Worm (Caenorhabditis elegans) whole organism, early embryonic: Measurements from ENCODE around the gene R13D11.1.
"Not testable (repeated sequence)": the region's sequence is repeated elsewhere in the genome, so short reads cannot be mapped to it uniquely, and the experiment has no call there.

Source experiments
- B0310.2 ChIP-seq: sonication (generic microtip); optimal IDR thresholded peaks from 2 replicates; lab custom pipeline; 2016; ENCODE audit warnings: mild to moderate bottlenecking, missing genetic modification characterization, missing compliant biosample characterization
- F13C5.2 ChIP-seq: sonication (generic microtip); optimal IDR thresholded peaks from 2 replicates; lab custom pipeline; 2017; ENCODE audit warnings: mild to moderate bottlenecking, missing genetic modification characterization, inconsistent platforms, missing compliant biosample characterization
- aly-1 ChIP-seq: sonication (generic microtip); optimal IDR thresholded peaks from 2 replicates; lab custom pipeline; 2016; ENCODE audit warnings: missing genetic modification characterization, missing compliant biosample characterization
- ama-1 ChIP-seq: fragments of 150-350 bp; optimal IDR thresholded peaks from 2 replicates; lab custom pipeline; 2014
- ceh-13 ChIP-seq: fragments of 200-800 bp; sonication (Bioruptor generic); optimal IDR thresholded peaks from 2 replicates; lab custom pipeline; 2018; ENCODE audit warnings: mild to moderate bottlenecking, missing genetic modification characterization, missing compliant biosample characterization
- ceh-36 ChIP-seq: sonication (generic microtip); optimal IDR thresholded peaks from 2 replicates; lab custom pipeline; 2016; ENCODE audit warnings: missing genetic modification characterization, inconsistent platforms, missing compliant biosample characterization
- ets-7 ChIP-seq: sonication (generic microtip); optimal IDR thresholded peaks from 2 replicates; lab custom pipeline; 2016; ENCODE audit warnings: missing genotype, missing genetic modification characterization, missing compliant biosample characterization
- flt-1 ChIP-seq: fragments of 200-800 bp; sonication (Bioruptor generic); IDR thresholded peaks from 2 replicates; pipeline ENCODE4 v1.3.6; 2022; ENCODE audit warnings: missing genetic modification characterization, missing compliant biosample characterization
- hmbx-1 ChIP-seq: sonication (generic microtip); optimal IDR thresholded peaks from 2 replicates; lab custom pipeline; 2016; ENCODE audit warnings: mild to moderate bottlenecking, missing genetic modification characterization, missing compliant biosample characterization
- hmg-4 ChIP-seq: fragments of 200-800 bp; sonication (Bioruptor generic); optimal IDR thresholded peaks from 2 replicates; lab custom pipeline; 2018; ENCODE audit warnings: mild to moderate bottlenecking, missing genetic modification characterization, missing compliant biosample characterization
- hnd-1 ChIP-seq: sonication (generic microtip); optimal IDR thresholded peaks from 2 replicates; lab custom pipeline; 2016; ENCODE audit warnings: missing genetic modification characterization, missing compliant biosample characterization
- pes-1 ChIP-seq: fragments of 200-800 bp; sonication (Bioruptor generic); IDR thresholded peaks from 2 replicates; pipeline ENCODE4 v1.3.6; 2022; ENCODE audit warnings: missing genetic modification reagents, missing genetic modification characterization, missing compliant biosample characterization
- scrt-1 ChIP-seq: fragments of 200-800 bp; sonication (Bioruptor generic); IDR thresholded peaks from 2 replicates; pipeline ENCODE4 v1.3.6; 2022; ENCODE audit warnings: missing genetic modification characterization, missing compliant biosample characterization
- sea-1 ChIP-seq: fragments of 200-800 bp; sonication (Bioruptor generic); conservative IDR thresholded peaks from 2 replicates; pipeline ENCODE4 v1.3.6; 2022; ENCODE audit warnings: missing genetic modification characterization, missing compliant biosample characterization
- tbx-11 ChIP-seq: fragments of 200-800 bp; sonication (Bioruptor generic); IDR thresholded peaks from 2 replicates; pipeline ENCODE4 v1.3.6; 2022; ENCODE audit warnings: missing genetic modification characterization, missing compliant biosample characterization
- tbx-37 ChIP-seq: fragments of 200-800 bp; sonication (Bioruptor generic); conservative IDR thresholded peaks from 2 replicates; pipeline ENCODE4 v1.3.6; 2022; ENCODE audit warnings: missing genetic modification reagents, missing genetic modification characterization, missing compliant biosample characterization
- tra-4 ChIP-seq: sonication (generic microtip); optimal IDR thresholded peaks from 2 replicates; lab custom pipeline; 2017; ENCODE audit warnings: missing genetic modification characterization, missing compliant biosample characterization

The R13D11.1 gene

ce11 chrV:833368-833767 lies 16.1 kb downstream of the R13D11.1 start, which contains the start of gene F41H8.1:
Gene F41H8.1 (plus strand): TSS chrV:833668.
- no peak for TF ChIP-seq flt-1 (GFP tag; lab: Robert Waterston, UW)
- no peak for TF ChIP-seq hnd-1 (tag; lab: Kevin White, UChicago)
- TF ChIP-seq F13C5.2 (tag; lab: Kevin White, UChicago): no peak
- TF ChIP-seq tra-4 (tag; lab: Kevin White, UChicago): no peak
- TF ChIP-seq ceh-36: no peak
- no peak for TF ChIP-seq sea-1 (GFP tag; lab: Robert Waterston, UW)
- TF ChIP-seq B0310.2 (tag; lab: Kevin White, UChicago): no peak
- TF ChIP-seq tbx-37 (GFP tag; lab: Robert Waterston, UW): no peak
- TF ChIP-seq aly-1 (tag; lab: Kevin White, UChicago): no peak
- no peak for TF ChIP-seq ets-7 (tag; lab: Kevin White, UChicago)
- no peak for TF ChIP-seq pes-1 (GFP tag; lab: Robert Waterston, UW)
- TF ChIP-seq ama-1 (lab: Kevin White, UChicago): no peak
- no peak for TF ChIP-seq tbx-11 (GFP tag; lab: Robert Waterston, UW)

DNA sequence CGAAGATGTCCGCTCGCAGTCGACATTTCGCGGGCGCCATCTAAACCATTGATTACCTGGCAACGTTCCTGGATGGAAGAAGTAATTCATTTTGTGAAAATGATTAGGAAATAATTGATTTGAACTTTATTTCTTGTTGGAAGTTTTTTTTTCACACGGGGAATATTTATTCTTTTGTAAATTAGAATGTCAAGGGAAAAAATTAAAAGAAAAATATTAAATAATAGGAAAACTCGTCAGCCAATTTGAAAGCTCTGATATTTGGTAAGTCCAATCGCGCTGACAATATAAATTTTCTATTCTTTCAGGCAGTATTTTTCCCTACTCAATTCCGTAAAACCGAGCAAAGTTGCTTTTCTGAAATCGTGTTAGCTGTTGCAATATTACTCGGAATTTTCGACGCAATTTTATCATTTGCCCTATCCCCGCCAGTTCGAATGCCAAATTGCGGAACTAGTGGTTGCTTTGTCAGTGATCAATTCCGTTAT lies 21.7 kb downstream of the R13D11.1 start, which contains the start of the genes K09C6.7 and K09C6.10:
Gene K09C6.7, minus strand, starts transcription at position 101 of the 488 bp plus-strand sequence.
Gene K09C6.10, plus strand, starts transcription at position 438 of the 488 bp plus-strand sequence.
- TF ChIP-seq F13C5.2 (tag; lab: Kevin White, UChicago); tbx-11 (GFP tag; lab: Robert Waterston, UW); ceh-36: not testable (repeated sequence)

DNA sequence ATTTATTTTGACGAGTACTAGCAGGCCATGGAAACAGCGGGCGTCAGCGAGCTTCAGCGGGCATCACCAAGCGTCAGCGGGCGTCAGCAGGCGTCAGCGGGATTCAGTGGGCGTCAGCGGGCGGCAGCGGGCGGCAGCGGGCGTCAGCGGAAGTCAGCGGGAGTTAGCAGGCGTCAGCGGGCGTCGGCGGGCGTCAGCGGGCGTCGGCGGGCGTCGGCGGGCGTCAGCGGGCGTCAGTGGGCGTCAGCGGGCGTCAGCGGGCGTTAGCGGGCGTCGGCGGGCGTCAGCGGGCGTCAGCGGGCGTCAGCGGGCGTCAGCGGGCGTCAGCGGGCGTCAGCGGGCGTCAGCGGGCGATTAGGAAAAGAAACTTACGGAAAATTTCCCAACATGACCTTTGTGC lies 25.3 kb downstream of the R13D11.1 start:
- TF ChIP-seq tbx-37 (GFP tag; lab: Robert Waterston, UW): no peak
- TF ChIP-seq hmg-4: no peak
- no peak for TF ChIP-seq ama-1 (lab: Kevin White, UChicago)
- no peak for TF ChIP-seq aly-1 (tag; lab: Kevin White, UChicago)
- TF ChIP-seq scrt-1 (GFP tag; lab: Robert Waterston, UW): no peak
- TF ChIP-seq tbx-11 (GFP tag; lab: Robert Waterston, UW): no peak
- peak; percentile 47; the same call in 1 of the 2 replicates for TF ChIP-seq pes-1 (GFP tag; lab: Robert Waterston, UW)

- TF ChIP-seq ceh-36; sea-1 (GFP tag; lab: Robert Waterston, UW); B0310.2 (tag; lab: Kevin White, UChicago): not testable (repeated sequence)
Measured at ce11 chrV:843118-843517, 25.8 kb downstream of the R13D11.1 start, which contains the start of gene K09C6.8. Gene K09C6.8 (minus strand): TSS chrV:843218.

DNA sequence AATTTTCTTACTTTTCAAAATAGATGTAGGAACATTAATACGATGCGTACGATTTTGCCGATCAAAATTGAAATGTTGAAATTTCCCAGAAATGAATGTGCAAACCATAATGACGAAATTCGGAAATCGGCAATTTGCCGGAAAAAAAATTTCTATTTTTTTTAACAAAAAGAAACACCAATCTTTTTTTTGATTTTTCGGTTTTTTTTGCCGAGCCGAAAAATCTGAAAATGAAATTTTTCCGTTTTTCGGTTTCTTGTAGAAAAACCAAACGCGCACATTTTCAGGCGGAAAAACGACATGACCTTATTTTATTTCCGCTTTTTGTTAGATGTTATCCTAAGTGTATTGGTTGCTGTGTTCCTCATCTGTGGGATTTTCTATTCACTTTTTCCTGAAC lies 30.2 kb downstream of the R13D11.1 start, which contains the start of gene srbc-13:
Gene srbc-13, plus strand, starts transcription at position 301 of the 400 bp plus-strand sequence.
- TF ChIP-seq hnd-1 (tag; lab: Kevin White, UChicago) (no peak), ama-1 (lab: Kevin White, UChicago) (no peak), F13C5.2 (tag; lab: Kevin White, UChicago) (no peak), hmbx-1 (tag; lab: Kevin White, UChicago) (no peak), tbx-11 (GFP tag; lab: Robert Waterston, UW) (no peak), ets-7 (tag; lab: Kevin White, UChicago) (no peak), pes-1 (GFP tag; lab: Robert Waterston, UW) (no peak), tbx-37 (GFP tag; lab: Robert Waterston, UW) (no peak), ceh-36 (no peak), hmg-4 (no peak), flt-1 (GFP tag; lab: Robert Waterston, UW) (no peak), aly-1 (tag; lab: Kevin White, UChicago) (no peak), B0310.2 (tag; lab: Kevin White, UChicago) (no peak), scrt-1 (GFP tag; lab: Robert Waterston, UW) (no peak), sea-1 (GFP tag; lab: Robert Waterston, UW) (no peak), tra-4 (tag; lab: Kevin White, UChicago) (no peak), ceh-13 (no peak)

DNA sequence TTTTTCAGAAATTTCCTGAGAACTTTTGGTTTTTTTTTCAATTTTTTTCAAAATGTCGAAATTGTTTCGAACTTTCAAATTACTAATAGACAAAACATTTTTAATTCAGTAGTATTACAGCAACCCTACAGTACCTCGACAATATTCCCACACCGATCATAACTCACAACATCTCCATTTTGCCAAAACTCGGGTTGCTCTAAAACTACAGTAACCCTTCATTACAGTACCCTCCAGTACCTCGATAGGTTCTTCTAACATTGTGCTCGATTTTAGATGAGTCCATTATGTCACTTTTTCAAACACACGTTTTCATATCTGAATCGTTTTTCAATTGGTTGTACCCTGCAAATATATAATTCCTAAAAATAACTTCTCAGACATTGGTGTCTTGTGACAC lies 31.8 kb downstream of the R13D11.1 start:
- TF ChIP-seq flt-1 (GFP tag; lab: Robert Waterston, UW): no peak
- TF ChIP-seq sea-1 (GFP tag; lab: Robert Waterston, UW): no peak
- TF ChIP-seq tra-4 (tag; lab: Kevin White, UChicago): no peak
- TF ChIP-seq scrt-1 (GFP tag; lab: Robert Waterston, UW): no peak
- TF ChIP-seq ama-1 (lab: Kevin White, UChicago): no peak

DNA sequence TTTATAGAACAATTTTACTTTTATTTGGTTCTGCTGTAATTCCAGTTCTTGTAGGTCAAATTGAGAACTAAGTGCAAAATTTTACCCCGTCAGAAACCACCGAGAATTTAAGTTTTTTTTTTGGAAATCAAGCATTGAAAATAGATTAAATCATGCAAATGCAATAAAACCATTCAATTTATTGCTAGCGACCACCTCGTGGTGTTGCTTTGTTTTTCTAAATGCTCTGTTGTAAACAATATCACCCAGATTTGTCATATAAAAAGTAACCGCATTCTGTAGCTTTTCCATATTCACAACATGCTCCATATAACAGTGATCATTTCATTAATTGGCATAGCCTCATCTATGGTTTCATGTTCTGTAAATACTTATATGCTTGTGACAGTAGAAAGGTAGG lies 32.2 kb downstream of the R13D11.1 start, which contains the start of gene srbc-12:
Gene srbc-12, plus strand, starts transcription at position 301 of the 400 bp plus-strand sequence.
- TF ChIP-seq hnd-1 (tag; lab: Kevin White, UChicago): no peak
- no peak for TF ChIP-seq ceh-36
- no peak for TF ChIP-seq aly-1 (tag; lab: Kevin White, UChicago)
- TF ChIP-seq hmbx-1 (tag; lab: Kevin White, UChicago): no peak
- no peak for TF ChIP-seq tbx-11 (GFP tag; lab: Robert Waterston, UW)

ce11 chrV:852184-852583 lies 34.9 kb downstream of the R13D11.1 start, which contains the start of gene K09C6.3:
Gene K09C6.3 (plus strand): TSS chrV:852484.
- TF ChIP-seq ceh-13: no peak
- no peak for TF ChIP-seq aly-1 (tag; lab: Kevin White, UChicago)
- TF ChIP-seq ets-7 (tag; lab: Kevin White, UChicago): no peak
- no peak for TF ChIP-seq flt-1 (GFP tag; lab: Robert Waterston, UW)
